Worm (Caenorhabditis elegans) whole organism, L4/young adult: Measurements from ENCODE around the gene F16F9.3.

Source experiments
- dao-5 ChIP-seq: sonication (generic microtip); optimal IDR thresholded peaks from 2 replicates; lab custom pipeline; 2016; ENCODE audit warnings: missing genotype, missing genetic modification characterization, moderate library complexity, missing compliant biosample characterization
- him-1 ChIP-seq: sonication (generic microtip); optimal IDR thresholded peaks from 2 replicates; lab custom pipeline; 2016; ENCODE audit warnings: missing genotype, missing genetic modification reagents, missing genetic modification characterization, missing compliant biosample characterization

- TF ChIP-seq him-1 (tag; lab: Kevin White, UChicago) (no peak), dao-5 (tag; lab: Kevin White, UChicago) (no peak)
Observed at ce11 chrX:8460958-8461357, 3.5 kb downstream of the F16F9.3 start.
